Worm (Caenorhabditis elegans) whole organism, L2 larva: ENCODE measurements around the gene F45E4.5.

Experiments
- C34F6.9 ChIP-seq: fragments of 150-350 bp; optimal IDR thresholded peaks from 2 replicates; lab custom pipeline; 2014; ENCODE audit warnings: missing biosample characterization, missing genetic modification characterization
- F13H6.1 ChIP-seq: sonication (generic microtip); optimal IDR thresholded peaks from 2 replicates; lab custom pipeline; 2016; ENCODE audit warnings: missing genetic modification characterization, missing compliant biosample characterization
- R02D3.7 ChIP-seq: fragments of 150-350 bp; optimal IDR thresholded peaks from 2 replicates; lab custom pipeline; 2014; ENCODE audit warnings: missing biosample characterization, missing genetic modification characterization
- Y55F3AM.14 ChIP-seq: fragments of 200-800 bp; sonication (Bioruptor generic); optimal IDR thresholded peaks from 2 replicates; lab custom pipeline; 2018; ENCODE audit warnings: mild to moderate bottlenecking, missing genetic modification characterization, missing compliant biosample characterization
- ZK546.5 ChIP-seq: sonication (generic microtip); optimal IDR thresholded peaks from 2 replicates; lab custom pipeline; 2017; ENCODE audit warnings: missing biosample characterization, missing genetic modification characterization
- alr-1 ChIP-seq: fragments of 150-350 bp; optimal IDR thresholded peaks from 2 replicates; lab custom pipeline; 2014; ENCODE audit warnings: missing biosample characterization, missing genetic modification characterization
- aly-2 ChIP-seq: fragments of 150-350 bp; optimal IDR thresholded peaks from 2 replicates; lab custom pipeline; 2014; ENCODE audit warnings: missing biosample characterization, missing genetic modification characterization
- ama-1 ChIP-seq: fragments of 150-350 bp; optimal IDR thresholded peaks from 2 replicates; lab custom pipeline; 2018; ENCODE audit warnings: inconsistent platforms
- blmp-1 ChIP-seq: sonication (generic microtip); optimal IDR thresholded peaks from 2 replicates; lab custom pipeline; 2017; ENCODE audit warnings: missing genetic modification characterization, mild to moderate bottlenecking, missing compliant biosample characterization, antibody characterized with exemption, moderate library complexity; ENCODE audit not compliant: insufficient read depth
- ceh-16 ChIP-seq: fragments of 150-350 bp; optimal IDR thresholded peaks from 2 replicates; lab custom pipeline; 2014; ENCODE audit warnings: missing biosample characterization, missing genetic modification characterization
- ceh-82 ChIP-seq: fragments of 150-350 bp; optimal IDR thresholded peaks from 2 replicates; lab custom pipeline; 2014; ENCODE audit warnings: missing biosample characterization, missing genetic modification characterization
- crh-2 ChIP-seq: sonication (generic microtip); optimal IDR thresholded peaks from 2 replicates; lab custom pipeline; 2017; ENCODE audit warnings: missing biosample characterization, missing genetic modification characterization
- dmd-4 ChIP-seq: sonication (generic microtip); optimal IDR thresholded peaks from 2 replicates; lab custom pipeline; 2017; ENCODE audit warnings: missing biosample characterization, missing genetic modification characterization
- egl-27 ChIP-seq: sonication (generic microtip); optimal IDR thresholded peaks from 3 replicates; lab custom pipeline; 2017; ENCODE audit warnings: missing biosample characterization, missing genetic modification reagents, missing genetic modification characterization
- elt-1 ChIP-seq: fragments of 150-350 bp; optimal IDR thresholded peaks from 2 replicates; lab custom pipeline; 2014; ENCODE audit warnings: missing biosample characterization, missing genetic modification characterization
- elt-3 ChIP-seq: sonication (generic microtip); optimal IDR thresholded peaks from 2 replicates; lab custom pipeline; 2017; ENCODE audit warnings: missing biosample characterization, missing genetic modification characterization
- fos-1 ChIP-seq: fragments of 150-350 bp; optimal IDR thresholded peaks from 2 replicates; lab custom pipeline; 2014; ENCODE audit warnings: missing biosample characterization, missing genetic modification characterization
- gmeb-1 ChIP-seq: fragments of 150-350 bp; optimal IDR thresholded peaks from 2 replicates; lab custom pipeline; 2014; ENCODE audit warnings: missing biosample characterization, missing genetic modification characterization
- lin-11 ChIP-seq: fragments of 150-350 bp; sonication (generic microtip); optimal IDR thresholded peaks from 2 replicates; lab custom pipeline; 2014; ENCODE audit warnings: missing biosample characterization, missing genetic modification characterization, inconsistent platforms, mixed read lengths
- lin-13 ChIP-seq: fragments of 150-350 bp; optimal IDR thresholded peaks from 2 replicates; lab custom pipeline; 2014; ENCODE audit warnings: missing biosample characterization, missing genetic modification reagents, missing genetic modification characterization
- lin-39 ChIP-seq: fragments of 150-350 bp; optimal IDR thresholded peaks from 2 replicates; lab custom pipeline; 2014; ENCODE audit warnings: missing biosample characterization, missing genetic modification reagents, missing genetic modification characterization
- lsy-2 ChIP-seq, 2 experiments: fragments of 150-350 bp in 1 of 2; sonication (generic microtip) in 1 of 2; optimal IDR thresholded peaks; 2 replicates each; lab custom pipeline; 2014 to 2017; ENCODE audit warnings: missing biosample characterization in 2 of 2, missing genetic modification characterization in 2 of 2
- mab-5 ChIP-seq: fragments of 150-350 bp; optimal IDR thresholded peaks from 2 replicates; lab custom pipeline; 2014; ENCODE audit warnings: missing biosample characterization, missing genetic modification characterization
- mbf-1 ChIP-seq: sonication (generic microtip); optimal IDR thresholded peaks from 2 replicates; lab custom pipeline; 2017; ENCODE audit warnings: missing biosample characterization, missing genetic modification characterization
- mdl-1 ChIP-seq, 2 experiments: fragments of 150-350 bp in 1 of 2; sonication (generic microtip) in 1 of 2; optimal IDR thresholded peaks; 2 replicates each; lab custom pipeline; 2017; ENCODE audit warnings: missing biosample characterization in 2 of 2, missing genetic modification characterization in 2 of 2
- nhr-10 ChIP-seq: sonication (generic microtip); optimal IDR thresholded peaks from 2 replicates; lab custom pipeline; 2017; ENCODE audit warnings: missing biosample characterization, missing genetic modification characterization
- nhr-11 ChIP-seq: fragments of 150-350 bp; optimal IDR thresholded peaks from 2 replicates; lab custom pipeline; 2014; ENCODE audit warnings: missing biosample characterization, missing genetic modification characterization
- nhr-12 ChIP-seq: fragments of 150-350 bp; optimal IDR thresholded peaks from 2 replicates; lab custom pipeline; 2014; ENCODE audit warnings: missing biosample characterization, missing genetic modification characterization
- nhr-129 ChIP-seq: fragments of 150-350 bp; optimal IDR thresholded peaks from 2 replicates; lab custom pipeline; 2014; ENCODE audit warnings: missing biosample characterization, missing genetic modification characterization
- nhr-21 ChIP-seq: fragments of 150-350 bp; optimal IDR thresholded peaks from 2 replicates; lab custom pipeline; 2014; ENCODE audit warnings: missing biosample characterization, missing genetic modification characterization
- nhr-23 ChIP-seq: fragments of 150-350 bp; optimal IDR thresholded peaks from 2 replicates; lab custom pipeline; 2014; ENCODE audit warnings: missing biosample characterization, missing genetic modification reagents, missing genetic modification characterization
- nhr-237 ChIP-seq: fragments of 150-350 bp; optimal IDR thresholded peaks from 2 replicates; lab custom pipeline; 2014; ENCODE audit warnings: missing biosample characterization, missing genetic modification characterization
- nhr-25 ChIP-seq: fragments of 150-350 bp; sonication (generic microtip); optimal IDR thresholded peaks from 3 replicates; lab custom pipeline; 2014; ENCODE audit warnings: missing biosample characterization, missing genetic modification characterization
- nhr-6 ChIP-seq: fragments of 150-350 bp; optimal IDR thresholded peaks from 2 replicates; lab custom pipeline; 2014; ENCODE audit warnings: missing biosample characterization, missing genetic modification characterization
- nhr-77 ChIP-seq: fragments of 150-350 bp; optimal IDR thresholded peaks from 2 replicates; lab custom pipeline; 2014; ENCODE audit warnings: missing biosample characterization, missing genetic modification characterization
- peb-1 ChIP-seq: fragments of 150-350 bp; optimal IDR thresholded peaks from 2 replicates; lab custom pipeline; 2014; ENCODE audit warnings: missing biosample characterization, missing genetic modification characterization
- sem-4 ChIP-seq: fragments of 150-350 bp; optimal IDR thresholded peaks from 2 replicates; lab custom pipeline; 2014; ENCODE audit warnings: missing biosample characterization, missing genetic modification reagents, missing genetic modification characterization
- skn-1 ChIP-seq: sonication (generic microtip); optimal IDR thresholded peaks from 2 replicates; lab custom pipeline; 2017; ENCODE audit warnings: missing biosample characterization, missing genetic modification characterization
- sma-3 ChIP-seq: sonication (generic microtip); optimal IDR thresholded peaks from 2 replicates; lab custom pipeline; 2016; ENCODE audit warnings: missing genetic modification reagents, missing genetic modification characterization, missing compliant biosample characterization
- sma-9 ChIP-seq, 2 experiments: fragments of 150-350 bp in 1 of 2; sonication (generic microtip) in 1 of 2; optimal IDR thresholded peaks; 2 replicates each; lab custom pipeline; 2014 to 2016; ENCODE audit warnings: missing genetic modification characterization in 2 of 2, mild to moderate bottlenecking in 1 of 2, missing biosample characterization in 1 of 2, missing compliant biosample characterization in 1 of 2, missing genetic modification reagents in 1 of 2, moderate library complexity in 1 of 2
- snpc-4 ChIP-seq: fragments of 150-350 bp; optimal IDR thresholded peaks from 2 replicates; lab custom pipeline; 2014; ENCODE audit warnings: missing biosample characterization, missing genetic modification characterization
- unc-39 ChIP-seq: fragments of 150-350 bp; optimal IDR thresholded peaks from 2 replicates; lab custom pipeline; 2014; ENCODE audit warnings: missing biosample characterization, missing genetic modification characterization
- unc-55 ChIP-seq: fragments of 150-350 bp; sonication (generic microtip); optimal IDR thresholded peaks from 3 replicates; lab custom pipeline; 2014; ENCODE audit warnings: missing biosample characterization, missing genetic modification reagents, missing genetic modification characterization
- unc-62 ChIP-seq: fragments of 150-350 bp; optimal IDR thresholded peaks from 2 replicates; lab custom pipeline; 2014; ENCODE audit warnings: missing biosample characterization, missing genetic modification reagents, missing genetic modification characterization
- zag-1 ChIP-seq: fragments of 150-350 bp; optimal IDR thresholded peaks from 2 replicates; lab custom pipeline; 2014; ENCODE audit warnings: missing biosample characterization, missing genetic modification characterization
- ztf-1 ChIP-seq: fragments of 200-800 bp; sonication (Bioruptor generic); conservative IDR thresholded peaks from 2 replicates; pipeline ENCODE4 v1.3.6; 2022; ENCODE audit warnings: missing genetic modification characterization, missing compliant biosample characterization
- ztf-11 ChIP-seq: sonication (generic microtip); optimal IDR thresholded peaks from 2 replicates; lab custom pipeline; 2017; ENCODE audit warnings: missing biosample characterization, missing genetic modification characterization
- ztf-4 ChIP-seq: fragments of 150-350 bp; optimal IDR thresholded peaks from 2 replicates; lab custom pipeline; 2014; ENCODE audit warnings: missing biosample characterization, missing genetic modification characterization

The F45E4.5 gene

DNA sequence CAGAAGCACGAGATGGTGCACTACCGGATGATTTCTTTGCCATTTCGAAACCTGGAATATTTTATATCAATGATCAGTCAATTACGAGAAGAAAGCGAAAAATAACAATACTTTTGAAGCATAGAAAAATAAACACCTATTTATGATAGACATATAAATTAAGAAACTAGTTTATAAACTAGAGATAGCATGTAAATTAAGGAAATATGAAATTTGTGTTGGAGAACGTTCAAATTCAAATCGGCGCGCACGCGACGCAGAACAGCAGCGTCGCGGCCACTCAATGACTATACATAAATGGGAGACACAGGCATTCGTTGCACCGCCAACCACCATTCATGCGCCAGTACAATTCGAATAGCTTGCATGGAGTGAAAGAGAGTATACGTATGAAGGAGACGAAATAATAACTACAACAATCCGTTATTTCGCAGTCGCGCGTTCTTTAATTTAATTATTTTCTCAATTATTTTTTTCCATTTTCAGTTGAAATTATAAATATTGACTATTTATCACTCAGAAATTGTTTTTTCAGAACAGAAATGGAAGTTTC is 48.7 kb downstream of the F45E4.5 start, which contains the start of the genes cec-5 and nol-10:
TSS of gene cec-5 (minus strand) at position 51 of the 553 bp plus-strand sequence.
TSS of gene nol-10 (plus strand) at position 536 of the 553 bp plus-strand sequence.
- TF ChIP-seq nhr-77 (tag; lab: Kevin White, UChicago): no peak
- no peak for TF ChIP-seq unc-62
- no peak for TF ChIP-seq peb-1 (tag; lab: Kevin White, UChicago)
- peak; percentile 48 for TF ChIP-seq nhr-6 (tag; lab: Kevin White, UChicago)
- peak; percentile 79 for TF ChIP-seq nhr-25 (tag; lab: Kevin White, UChicago)
- TF ChIP-seq mbf-1 (tag; lab: Kevin White, UChicago): no peak
- TF ChIP-seq mdl-1 (tag; optimal IDR thresholded peaks at IDR 0.05; lab: Kevin White, UChicago): peak in 1 of 2 experiments; percentile 9
- no peak for TF ChIP-seq elt-3
- TF ChIP-seq sma-3 (GFP tag; lab: Kevin White, UChicago): peak; percentile 57
- TF ChIP-seq ztf-11: no peak
- TF ChIP-seq nhr-21 (tag; lab: Kevin White, UChicago): peak; percentile 43
- no peak for TF ChIP-seq unc-39 (tag; lab: Kevin White, UChicago)
- TF ChIP-seq unc-55: peak; percentile 96
- TF ChIP-seq F13H6.1 (tag; lab: Kevin White, UChicago): peak; percentile 84
- peak; percentile 53 for TF ChIP-seq snpc-4 (tag; lab: Kevin White, UChicago)
- TF ChIP-seq nhr-10 (tag; lab: Kevin White, UChicago): no peak
- TF ChIP-seq nhr-129 (tag; lab: Kevin White, UChicago): peak; percentile 85
- TF ChIP-seq ZK546.5 (tag; lab: Kevin White, UChicago): no peak
- TF ChIP-seq zag-1 (tag; lab: Kevin White, UChicago): peak; percentile 78
- no peak for TF ChIP-seq R02D3.7 (tag; lab: Kevin White, UChicago)
- TF ChIP-seq egl-27 (tag; lab: Kevin White, UChicago): peak; percentile 13
- no peak for TF ChIP-seq lin-39 (tag; lab: Kevin White, UChicago)
- no peak for TF ChIP-seq nhr-237
- no peak for TF ChIP-seq alr-1 (tag; lab: Kevin White, UChicago)
- TF ChIP-seq ceh-82: peak; percentile 9
- peak; percentile 31 for TF ChIP-seq sma-9 (GFP tag; optimal IDR thresholded peaks at IDR 0.05; lab: Kevin White, UChicago)
- TF ChIP-seq sma-9 (tag; optimal IDR thresholded peaks at IDR 0.05; lab: Kevin White, UChicago): no peak
- no peak for TF ChIP-seq ceh-16 (tag; lab: Kevin White, UChicago)
- TF ChIP-seq ztf-1 (GFP tag; lab: Robert Waterston, UW): no peak
- peak; percentile 90 for TF ChIP-seq lin-13 (GFP tag; lab: Kevin White, UChicago)
- TF ChIP-seq nhr-23 (tag; lab: Kevin White, UChicago): no peak
- TF ChIP-seq nhr-11 (tag; lab: Kevin White, UChicago): no peak
- no peak for TF ChIP-seq nhr-12 (tag; lab: Kevin White, UChicago)
- peak; percentile 77 for TF ChIP-seq fos-1 (tag; lab: Kevin White, UChicago)
- TF ChIP-seq lsy-2 (tag; optimal IDR thresholded peaks at IDR 0.05; lab: Kevin White, UChicago): peak; percentile 56 to 86
- TF ChIP-seq sem-4 (tag; lab: Kevin White, UChicago): peak; percentile 92
- TF ChIP-seq ama-1 (lab: Kevin White, UChicago): no peak
- TF ChIP-seq gmeb-1 (tag; lab: Kevin White, UChicago): peak; percentile 60
- TF ChIP-seq aly-2 (tag; lab: Kevin White, UChicago): no peak
- peak; percentile 33 for TF ChIP-seq blmp-1 (tag; lab: Kevin White, UChicago)
- peak; percentile 42 for TF ChIP-seq mab-5 (tag; lab: Kevin White, UChicago)
- peak; percentile 13 for TF ChIP-seq ztf-4 (tag; lab: Kevin White, UChicago)
- TF ChIP-seq dmd-4 (tag; lab: Kevin White, UChicago): no peak
- TF ChIP-seq skn-1 (tag; lab: Kevin White, UChicago): no peak
- TF ChIP-seq C34F6.9 (tag; lab: Kevin White, UChicago): peak; percentile 91
- TF ChIP-seq lin-11 (tag; lab: Kevin White, UChicago): peak; percentile 70
- TF ChIP-seq crh-2 (tag; lab: Kevin White, UChicago): peak; percentile 86
- no peak for TF ChIP-seq Y55F3AM.14 (GFP tag; lab: Kevin White, UChicago)
- no peak for TF ChIP-seq elt-1 (tag; lab: Kevin White, UChicago)
